Fruit fly (Drosophila melanogaster): ENCODE results near the gene ear.
A peak's percentile ranks its signal among the peaks of the same experiment; 100 is the strongest.

The ear gene

DNA sequence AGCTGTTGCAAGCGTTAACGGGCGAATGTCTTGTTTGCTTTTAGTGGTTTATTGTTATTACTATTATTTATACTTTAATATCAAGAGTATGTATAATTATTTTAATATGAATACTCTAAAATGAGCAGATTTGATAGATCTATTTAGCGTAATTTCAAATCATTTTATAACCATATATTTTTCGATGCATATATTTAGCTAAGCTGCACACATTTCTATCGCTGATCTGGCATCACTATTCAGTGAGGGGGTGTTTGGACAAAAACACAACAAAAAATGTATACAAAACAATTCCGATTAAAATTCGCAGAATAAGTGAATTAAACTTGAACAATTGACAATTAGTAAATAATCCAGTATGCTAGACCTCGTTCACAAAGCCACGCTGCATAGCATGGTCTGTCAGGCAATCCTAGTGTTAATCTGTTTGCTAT lies 30.5 kb downstream of the ear start, which contains the start of the genes Trs33 and Tmtc4 (continued):
- peak; percentile 74 for TF ChIP-seq sug (tag; optimal IDR thresholded peaks at IDR 0.05)
- no peak for TF ChIP-seq ftz-f1 (GFP tag; optimal IDR thresholded peaks at IDR 0.05)
- no peak for TF ChIP-seq CG2875 (GFP tag; optimal IDR thresholded peaks at IDR 0.05)
- peak; percentile 44 for TF ChIP-seq twi (tag; optimal IDR thresholded peaks at IDR 0.05)
- TF ChIP-seq CG12391 (tag; optimal IDR thresholded peaks at IDR 0.05), result peak; percentile 72
- TF ChIP-seq Fer3 (tag; optimal IDR thresholded peaks at IDR 0.05), result peak; percentile 32
- peak; percentile 61 for TF ChIP-seq CG15514 (GFP tag; optimal IDR thresholded peaks at IDR 0.05)
- no peak for TF ChIP-seq gro (GFP tag; optimal IDR thresholded peaks at IDR 0.05)
- TF ChIP-seq CG31441 (GFP tag; IDR thresholded peaks at IDR 0.05), result peak; percentile 49; the same call in 1 of the 2 replicates
- peak; percentile 17 for TF ChIP-seq Fer2 (tag; optimal IDR thresholded peaks at IDR 0.05)
- peak; percentile 28 for TF ChIP-seq dmrt11E (tag; optimal IDR thresholded peaks at IDR 0.05)
- no peak for TF ChIP-seq Bgb (GFP tag; IDR thresholded peaks at IDR 0.05; ENCODE audit: partially characterized antibody)
- TF ChIP-seq Jarid2 (GFP tag; optimal IDR thresholded peaks at IDR 0.05), result no peak
- TF ChIP-seq phol (tag; optimal IDR thresholded peaks at IDR 0.05), result peak; percentile 38
- no peak for TF ChIP-seq CG31388 (GFP tag; optimal IDR thresholded peaks at IDR 0.05)
- no peak for TF ChIP-seq so (GFP tag; IDR thresholded peaks at IDR 0.05)
- TF ChIP-seq Ada2b (GFP tag; IDR thresholded peaks at IDR 0.05), result peak; percentile 35; the same call in 1 of the 2 replicates
- TF ChIP-seq chinmo (GFP tag; IDR thresholded peaks at IDR 0.05; ENCODE audit: partially characterized antibody), result no peak
- TF ChIP-seq Oli (tag; optimal IDR thresholded peaks at IDR 0.05), result no peak
- peak; percentile 52 for TF ChIP-seq Nf-YC (tag; optimal IDR thresholded peaks at IDR 0.05)
- TF ChIP-seq insv (GFP tag; optimal IDR thresholded peaks at IDR 0.05), result peak in 1 of 2 experiments; percentile 2
- TF ChIP-seq nmo (GFP tag; optimal IDR thresholded peaks at IDR 0.05), result peak; percentile 52
- TF ChIP-seq mld (GFP tag; IDR thresholded peaks at IDR 0.05; ENCODE audit: partially characterized antibody), result no peak
- peak; percentile 28 for TF ChIP-seq CG12155 (GFP tag; optimal IDR thresholded peaks at IDR 0.05)
- no peak for TF ChIP-seq Side (GFP tag; optimal IDR thresholded peaks at IDR 0.05)
- peak in 1 of 2 experiments; percentile 28 for TF ChIP-seq dpn (GFP tag; optimal IDR thresholded peaks at IDR 0.05)
- peak; percentile 42 for TF ChIP-seq CG30403 (GFP tag; optimal IDR thresholded peaks at IDR 0.05)
- no peak for TF ChIP-seq NC2β (GFP tag; optimal IDR thresholded peaks at IDR 0.05)
- TF ChIP-seq pzg (GFP tag; optimal IDR thresholded peaks at IDR 0.05), result peak; percentile 37
- no peak for TF ChIP-seq sc (optimal IDR thresholded peaks at IDR 0.05)
- TF ChIP-seq sc (GFP tag; optimal IDR thresholded peaks at IDR 0.05), result no peak
- no peak for TF ChIP-seq Nf-YB (GFP tag; optimal IDR thresholded peaks at IDR 0.05)
- peak; percentile 3 for TF ChIP-seq NfI (GFP tag; optimal IDR thresholded peaks at IDR 0.05)
- TF ChIP-seq CG30020 (tag; optimal IDR thresholded peaks at IDR 0.05), result peak; percentile 44
- no peak for TF ChIP-seq ken (GFP tag; IDR thresholded peaks at IDR 0.05)
- TF ChIP-seq nerfin-1 (tag; optimal IDR thresholded peaks at IDR 0.05), result peak; percentile 46
- peak; percentile 30 for TF ChIP-seq Hmr (GFP tag; optimal IDR thresholded peaks at IDR 0.05)
- no peak for TF ChIP-seq CG6813 (GFP tag; optimal IDR thresholded peaks at IDR 0.05)
- TF ChIP-seq Hsf (GFP tag; optimal IDR thresholded peaks at IDR 0.05), result peak; percentile 21
- no peak for TF ChIP-seq croc (GFP tag; conservative IDR thresholded peaks at IDR 0.05)
- TF ChIP-seq pho (GFP tag; optimal IDR thresholded peaks at IDR 0.05), result no peak
- peak in 1 of 2 experiments; percentile 17 for TF ChIP-seq Eip74EF (GFP tag; optimal IDR thresholded peaks at IDR 0.05)
- no peak for TF ChIP-seq lmd (GFP tag; IDR thresholded peaks at IDR 0.05)
- no peak for TF ChIP-seq Hey (tag; optimal IDR thresholded peaks at IDR 0.05)
- peak; percentile 6 for TF ChIP-seq CG11723 (GFP tag; optimal IDR thresholded peaks at IDR 0.05)
- TF ChIP-seq CG2712 (tag; optimal IDR thresholded peaks at IDR 0.05), result peak; percentile 66
- no peak for TF ChIP-seq gcm2 (GFP tag; optimal IDR thresholded peaks at IDR 0.05)
- TF ChIP-seq Dip3 (GFP tag; optimal IDR thresholded peaks at IDR 0.05), result no peak
- peak; percentile 62 for TF ChIP-seq CG14710 (tag; optimal IDR thresholded peaks at IDR 0.05)
- no peak for TF ChIP-seq aop (GFP tag; IDR thresholded peaks at IDR 0.05)
